Worm (Caenorhabditis elegans) whole organism, young adult: Measurements from ENCODE around the gene W03C9.6.

Experiments
- F57C9.4 ChIP-seq: sonication (generic microtip); optimal IDR thresholded peaks from 2 replicates; lab custom pipeline; 2017; ENCODE audit warnings: mild to moderate bottlenecking, missing genetic modification characterization, missing compliant biosample characterization
- Y53G8AR.9 ChIP-seq: fragments of 200-800 bp; sonication (Bioruptor generic); conservative IDR thresholded peaks from 2 replicates; pipeline ENCODE4 v1.3.6; 2022; ENCODE audit warnings: missing genetic modification reagents, missing genetic modification characterization, missing compliant biosample characterization
- Y56A3A.18 ChIP-seq: fragments of 200-800 bp; sonication (Bioruptor generic); IDR thresholded peaks from 2 replicates; pipeline ENCODE4 v1.3.6; 2022; ENCODE audit warnings: missing genetic modification reagents, missing genetic modification characterization, missing compliant biosample characterization
- ccch-3 ChIP-seq: fragments of 200-800 bp; sonication (Bioruptor generic); optimal IDR thresholded peaks from 2 replicates; lab custom pipeline; 2018; ENCODE audit warnings: mild to moderate bottlenecking, missing genetic modification characterization, missing compliant biosample characterization
- hmg-1.2 ChIP-seq: fragments of 200-800 bp; sonication (Bioruptor generic); IDR thresholded peaks from 2 replicates; pipeline ENCODE4 v1.3.6; 2022; ENCODE audit warnings: missing genetic modification reagents, missing genetic modification characterization, missing compliant biosample characterization
- lir-1 ChIP-seq: fragments of 200-800 bp; sonication (Bioruptor generic); conservative IDR thresholded peaks from 2 replicates; pipeline ENCODE4 v1.3.6; 2022; ENCODE audit warnings: missing genetic modification reagents, missing genetic modification characterization, missing compliant biosample characterization
- nhr-27 ChIP-seq: fragments of 200-800 bp; sonication (Bioruptor generic); optimal IDR thresholded peaks from 2 replicates; lab custom pipeline; 2018; ENCODE audit warnings: mild to moderate bottlenecking, missing genetic modification characterization, moderate library complexity, missing compliant biosample characterization
- nhr-90 ChIP-seq: sonication (generic microtip); optimal IDR thresholded peaks from 2 replicates; lab custom pipeline; 2016; ENCODE audit warnings: missing genotype, mild to moderate bottlenecking, missing genetic modification characterization, missing compliant biosample characterization
- snpc-1.1 ChIP-seq: sonication (generic microtip); optimal IDR thresholded peaks from 2 replicates; lab custom pipeline; 2017; ENCODE audit warnings: missing genetic modification characterization, mild to moderate bottlenecking, missing compliant biosample characterization, antibody characterized with exemption, moderate library complexity, missing genotype, missing genetic modification reagents; ENCODE audit not compliant: insufficient read depth
- snpc-4 ChIP-seq, 5 experiments: fragments of 150-350 bp in 1 of 5; sonication (generic microtip) in 4 of 5; optimal IDR thresholded peaks; 2 replicates each; lab custom pipeline; 2014 to 2018; ENCODE audit warnings: missing genetic modification characterization in 5 of 5, missing biosample characterization in 3 of 5, antibody characterized with exemption in 2 of 5, mild to moderate bottlenecking in 2 of 5, missing compliant biosample characterization in 2 of 5, missing genotype in 2 of 5, moderate library complexity in 2 of 5, missing genetic modification reagents in 1 of 5
- xnd-1 ChIP-seq: sonication (generic microtip); optimal IDR thresholded peaks from 2 replicates; lab custom pipeline; 2016; ENCODE audit warnings: missing genotype, missing genetic modification reagents, missing genetic modification characterization, missing compliant biosample characterization
- ztf-6 ChIP-seq: fragments of 200-800 bp; sonication (Bioruptor generic); IDR thresholded peaks from 2 replicates; pipeline ENCODE4 v1.3.6; 2022; ENCODE audit warnings: missing genetic modification reagents, missing genetic modification characterization, missing compliant biosample characterization

ce11 chrII:11936393-11936792 is 17.9 kb upstream of the W03C9.6 start:
- TF ChIP-seq Y56A3A.18 (no peak), xnd-1 (tag; lab: Kevin White, UChicago) (no peak), Y53G8AR.9 (GFP tag; lab: Robert Waterston, UW) (no peak), F57C9.4 (tag; lab: Kevin White, UChicago) (no peak), snpc-4 (GFP tag; optimal IDR thresholded peaks at IDR 0.05; lab: Kevin White, UChicago) (no peak), snpc-4 (tag; optimal IDR thresholded peaks at IDR 0.05; lab: Kevin White, UChicago) (no peak), nhr-27 (tag; lab: Kevin White, UChicago) (no peak), lir-1 (GFP tag; lab: Robert Waterston, UW) (no peak), snpc-1.1 (no peak), ztf-6 (GFP tag; lab: Robert Waterston, UW) (no peak), nhr-90 (tag; lab: Kevin White, UChicago) (no peak), ccch-3 (no peak), hmg-1.2 (no peak)
